Worm (Caenorhabditis elegans) whole organism, early embryonic: ENCODE measurements around the gene F21D12.2.

Experiments
- ama-1 ChIP-seq: fragments of 150-350 bp; optimal IDR thresholded peaks from 2 replicates; lab custom pipeline; 2014
- ceh-36 ChIP-seq: sonication (generic microtip); optimal IDR thresholded peaks from 2 replicates; lab custom pipeline; 2016; ENCODE audit warnings: missing genetic modification characterization, inconsistent platforms, missing compliant biosample characterization
- flt-1 ChIP-seq: fragments of 200-800 bp; sonication (Bioruptor generic); IDR thresholded peaks from 2 replicates; pipeline ENCODE4 v1.3.6; 2022; ENCODE audit warnings: missing genetic modification characterization, missing compliant biosample characterization
- hmg-4 ChIP-seq: fragments of 200-800 bp; sonication (Bioruptor generic); optimal IDR thresholded peaks from 2 replicates; lab custom pipeline; 2018; ENCODE audit warnings: mild to moderate bottlenecking, missing genetic modification characterization, missing compliant biosample characterization
- pes-1 ChIP-seq: fragments of 200-800 bp; sonication (Bioruptor generic); IDR thresholded peaks from 2 replicates; pipeline ENCODE4 v1.3.6; 2022; ENCODE audit warnings: missing genetic modification reagents, missing genetic modification characterization, missing compliant biosample characterization
- scrt-1 ChIP-seq: fragments of 200-800 bp; sonication (Bioruptor generic); IDR thresholded peaks from 2 replicates; pipeline ENCODE4 v1.3.6; 2022; ENCODE audit warnings: missing genetic modification characterization, missing compliant biosample characterization
- sea-1 ChIP-seq: fragments of 200-800 bp; sonication (Bioruptor generic); conservative IDR thresholded peaks from 2 replicates; pipeline ENCODE4 v1.3.6; 2022; ENCODE audit warnings: missing genetic modification characterization, missing compliant biosample characterization
- tbx-11 ChIP-seq: fragments of 200-800 bp; sonication (Bioruptor generic); IDR thresholded peaks from 2 replicates; pipeline ENCODE4 v1.3.6; 2022; ENCODE audit warnings: missing genetic modification characterization, missing compliant biosample characterization
- tra-4 ChIP-seq: sonication (generic microtip); optimal IDR thresholded peaks from 2 replicates; lab custom pipeline; 2017; ENCODE audit warnings: missing genetic modification characterization, missing compliant biosample characterization

ce11 chrII:7272513-7272912 is 45.1 kb upstream of the F21D12.2 start:
- no peak for TF ChIP-seq ama-1
- no peak for TF ChIP-seq flt-1 (GFP tag; lab: Robert Waterston, UW)
- TF ChIP-seq scrt-1 (GFP tag; lab: Robert Waterston, UW), result no peak
- no peak for TF ChIP-seq tbx-11 (GFP tag; lab: Robert Waterston, UW)
- TF ChIP-seq sea-1 (GFP tag; lab: Robert Waterston, UW), result no peak
- TF ChIP-seq hmg-4 (GFP tag; lab: Kevin White, UChicago), result no peak
- no peak for TF ChIP-seq ceh-36 (tag; lab: Kevin White, UChicago)
- TF ChIP-seq tra-4 (tag; lab: Kevin White, UChicago), result no peak
- TF ChIP-seq pes-1, result no peak
